Worm (Caenorhabditis elegans): ENCODE results near the gene zip-1.

zip-1 gene

ce11 chrIII:12366989-12367557, 33.5 kb downstream of the zip-1 start, which contains the start of gene Y75B8A.33 (continued):
- TF ChIP-seq nfyb-1 (GFP tag; IDR thresholded peaks at IDR 0.05), result no peak
- peak; percentile 66 for TF ChIP-seq F33H1.4 (GFP tag; IDR thresholded peaks at IDR 0.05)
- no peak for TF ChIP-seq snpc-1.3 (tag; optimal IDR thresholded peaks at IDR 0.05; ENCODE audit: insufficient read depth)
- no peak for TF ChIP-seq mxl-1 (tag; optimal IDR thresholded peaks at IDR 0.05)
- no peak for TF ChIP-seq ceh-40 (GFP tag; IDR thresholded peaks at IDR 0.05)
- no peak for TF ChIP-seq bed-1 (GFP tag; IDR thresholded peaks at IDR 0.05)
- TF ChIP-seq die-1 (tag; optimal IDR thresholded peaks at IDR 0.05), result no peak
- no peak for TF ChIP-seq ztf-18 (tag; optimal IDR thresholded peaks at IDR 0.05)
- TF ChIP-seq ceh-27 (GFP tag; optimal IDR thresholded peaks at IDR 0.05), result no peak
- TF ChIP-seq fkh-3 (tag; optimal IDR thresholded peaks at IDR 0.05), result no peak
- no peak for TF ChIP-seq snpc-3.4 (tag; optimal IDR thresholded peaks at IDR 0.05)
- no peak for TF ChIP-seq F52B5.7 (tag; optimal IDR thresholded peaks at IDR 0.05)
- TF ChIP-seq C06A6.2 (GFP tag; conservative IDR thresholded peaks at IDR 0.05), result no peak
- no peak for TF ChIP-seq gei-17 (GFP tag; optimal IDR thresholded peaks at IDR 0.05)
- peak; percentile 86 for TF ChIP-seq lsl-1 (GFP tag; optimal IDR thresholded peaks at IDR 0.05)
- no peak for TF ChIP-seq unc-62 (GFP tag; optimal IDR thresholded peaks at IDR 0.05)
- TF ChIP-seq unc-130 (GFP tag; optimal IDR thresholded peaks at IDR 0.05), result no peak
- TF ChIP-seq snpc-4 (GFP tag; optimal IDR thresholded peaks at IDR 0.05), result no peak
- no peak for TF ChIP-seq snpc-4 (tag; optimal IDR thresholded peaks at IDR 0.05)
- no peak for TF ChIP-seq F57A8.1 (GFP tag; optimal IDR thresholded peaks at IDR 0.05)
- no peak for TF ChIP-seq F23B12.7 (tag; optimal IDR thresholded peaks at IDR 0.05; ENCODE audit: insufficient read depth)
- no peak for TF ChIP-seq egl-44 (GFP tag; IDR thresholded peaks at IDR 0.05)
- no peak for TF ChIP-seq attf-5 (GFP tag; optimal IDR thresholded peaks at IDR 0.05)
- 0 out of 2 replicates have a peak, but pooled peaks have one; percentile 46 for TF ChIP-seq madf-3 (GFP tag; IDR thresholded peaks at IDR 0.05)
- no peak for TF ChIP-seq ceh-79 (tag; optimal IDR thresholded peaks at IDR 0.05)
- TF ChIP-seq ztf-3 (GFP tag; optimal IDR thresholded peaks at IDR 0.05), result no peak
- no peak for TF ChIP-seq nhr-90 (tag; optimal IDR thresholded peaks at IDR 0.05)
- no peak for TF ChIP-seq madf-10 (tag; optimal IDR thresholded peaks at IDR 0.05)
- TF ChIP-seq sdz-38 (tag; optimal IDR thresholded peaks at IDR 0.05), result no peak
- TF ChIP-seq ccch-3 (GFP tag; optimal IDR thresholded peaks at IDR 0.05), result no peak
- TF ChIP-seq T26A5.8 (tag; optimal IDR thresholded peaks at IDR 0.05), result no peak
- no peak for TF ChIP-seq nhr-80 (tag; optimal IDR thresholded peaks at IDR 0.05)
- TF ChIP-seq tbp1 (GFP tag; optimal IDR thresholded peaks at IDR 0.05), result no peak
- TF ChIP-seq K12H6.12 (tag; optimal IDR thresholded peaks at IDR 0.05), result no peak
- TF ChIP-seq ets-4 (GFP tag; optimal IDR thresholded peaks at IDR 0.05), result no peak
- TF ChIP-seq Y53F4B.3 (GFP tag; IDR thresholded peaks at IDR 0.05), result no peak
- no peak for TF ChIP-seq ekl-4 (GFP tag; IDR thresholded peaks at IDR 0.05)
- TF ChIP-seq hmg-20 (GFP tag; IDR thresholded peaks at IDR 0.05), result no peak
- TF ChIP-seq dpl-1 (GFP tag; optimal IDR thresholded peaks at IDR 0.05), result peak; percentile 25
- peak; percentile 35 for TF ChIP-seq ZK185.1 (tag; optimal IDR thresholded peaks at IDR 0.05; ENCODE audit: poor library complexity, severe bottlenecking)
- TF ChIP-seq efl-1 (GFP tag; optimal IDR thresholded peaks at IDR 0.05), result peak; percentile 86
- TF ChIP-seq somi-1 (GFP tag; optimal IDR thresholded peaks at IDR 0.05), result no peak
- no peak for TF ChIP-seq tbx-9 (tag; optimal IDR thresholded peaks at IDR 0.05; ENCODE audit: borderline replicate concordance)
- peak; percentile 79 for TF ChIP-seq madf-8 (GFP tag; conservative IDR thresholded peaks at IDR 0.05)
- no peak for TF ChIP-seq snpc-1.1 (tag; optimal IDR thresholded peaks at IDR 0.05; ENCODE audit: insufficient read depth)
- no peak for TF ChIP-seq F49E8.2 (tag; optimal IDR thresholded peaks at IDR 0.05; ENCODE audit: insufficient read depth)

Measured in whole organism, young adult.